Worm (Caenorhabditis elegans) whole organism, L4 larva: ENCODE results near the gene lin-12.

Experiments used
- D1046.2 ChIP-seq: fragments of 200-800 bp; sonication (Bioruptor generic); IDR thresholded peaks from 2 replicates; pipeline ENCODE4 v1.3.6; 2022; ENCODE audit warnings: missing genetic modification characterization, missing compliant biosample characterization
- F10B5.3 ChIP-seq: sonication (generic microtip); optimal IDR thresholded peaks from 2 replicates; lab custom pipeline; 2016; ENCODE audit warnings: mild to moderate bottlenecking, missing genetic modification characterization, missing compliant biosample characterization
- F26F4.8 ChIP-seq: fragments of 200-800 bp; sonication (Bioruptor generic); conservative IDR thresholded peaks from 2 replicates; pipeline ENCODE4 v1.3.6; 2022; ENCODE audit warnings: missing genetic modification characterization, missing compliant biosample characterization
- T26A8.4 ChIP-seq: fragments of 200-800 bp; sonication (Bioruptor generic); IDR thresholded peaks from 2 replicates; pipeline ENCODE4 v1.3.6; 2022; ENCODE audit warnings: missing genetic modification characterization, missing compliant biosample characterization
- ZK337.2 ChIP-seq: fragments of 200-800 bp; sonication (Bioruptor generic); IDR thresholded peaks from 2 replicates; pipeline ENCODE4 v1.3.6; 2022; ENCODE audit warnings: missing genetic modification reagents, missing genetic modification characterization, missing compliant biosample characterization
- aha-1 ChIP-seq: fragments of 150-350 bp; peaks from one replicate; lab custom pipeline; 2014; ENCODE audit warnings: missing biosample characterization, missing genetic modification characterization
- aly-2 ChIP-seq: sonication (generic microtip); optimal IDR thresholded peaks from 2 replicates; lab custom pipeline; 2018; ENCODE audit warnings: missing biosample characterization, missing genetic modification characterization
- arid-1 ChIP-seq: fragments of 200-800 bp; sonication (Bioruptor generic); conservative IDR thresholded peaks from 2 replicates; pipeline ENCODE4 v1.3.6; 2022; ENCODE audit warnings: missing genetic modification reagents, missing genetic modification characterization, missing compliant biosample characterization
- ceh-20 ChIP-seq: fragments of 200-800 bp; sonication (Bioruptor generic); IDR thresholded peaks from 2 replicates; pipeline ENCODE4 v1.3.6; 2022; ENCODE audit warnings: missing genetic modification reagents, missing genetic modification characterization, missing compliant biosample characterization
- ceh-32 ChIP-seq: sonication (generic microtip); optimal IDR thresholded peaks from 2 replicates; lab custom pipeline; 2016; ENCODE audit warnings: mild to moderate bottlenecking, missing genetic modification characterization, missing compliant biosample characterization; ENCODE audit not compliant: poor library complexity
- ceh-44 ChIP-seq: fragments of 200-800 bp; sonication (Bioruptor generic); IDR thresholded peaks from 2 replicates; pipeline ENCODE4 v1.3.6; 2022; ENCODE audit warnings: missing genetic modification reagents, missing genetic modification characterization, missing compliant biosample characterization
- ceh-62 ChIP-seq: sonication (generic microtip); optimal IDR thresholded peaks from 2 replicates; lab custom pipeline; 2017; ENCODE audit warnings: missing biosample characterization, missing genetic modification characterization
- daf-12 ChIP-seq: fragments of 150-350 bp; optimal IDR thresholded peaks from 2 replicates; lab custom pipeline; 2014; ENCODE audit warnings: missing biosample characterization, missing genetic modification reagents, missing genetic modification characterization
- daf-16 ChIP-seq, 3 experiments: sonication (generic microtip); optimal IDR thresholded peaks; 2 replicates each; lab custom pipeline; 2016 to 2017; ENCODE audit warnings: missing genetic modification characterization in 3 of 3, missing genetic modification reagents in 3 of 3, mild to moderate bottlenecking in 2 of 3, missing compliant biosample characterization in 2 of 3, missing biosample characterization in 1 of 3, moderate library complexity in 1 of 3
- daf-8 ChIP-seq: fragments of 200-800 bp; sonication (Bioruptor generic); IDR thresholded peaks from 2 replicates; pipeline ENCODE4 v1.3.6; 2022; ENCODE audit warnings: missing genetic modification characterization, missing compliant biosample characterization
- dmd-9 ChIP-seq: fragments of 200-800 bp; sonication (Bioruptor generic); IDR thresholded peaks from 2 replicates; pipeline ENCODE4 v1.3.6; 2022; ENCODE audit warnings: missing genetic modification reagents, missing genetic modification characterization, missing compliant biosample characterization
- duxl-1 ChIP-seq: sonication (generic microtip); optimal IDR thresholded peaks from 2 replicates; lab custom pipeline; 2016; ENCODE audit warnings: mild to moderate bottlenecking, missing genetic modification characterization, moderate library complexity, missing compliant biosample characterization; ENCODE audit not compliant: poor library complexity
- egl-27 ChIP-seq: sonication (generic microtip); optimal IDR thresholded peaks from 3 replicates; lab custom pipeline; 2017; ENCODE audit warnings: missing biosample characterization, missing genetic modification reagents, missing genetic modification characterization
- egl-43 ChIP-seq: fragments of 200-800 bp; sonication (Bioruptor generic); IDR thresholded peaks from 2 replicates; pipeline ENCODE4 v1.3.6; 2022; ENCODE audit warnings: missing genetic modification reagents, missing genetic modification characterization, missing compliant biosample characterization
- fkh-10 ChIP-seq: fragments of 150-350 bp; optimal IDR thresholded peaks from 2 replicates; lab custom pipeline; 2014; ENCODE audit warnings: missing biosample characterization, missing genetic modification reagents, missing genetic modification characterization
- jun-1 ChIP-seq: fragments of 150-350 bp; optimal IDR thresholded peaks from 2 replicates; lab custom pipeline; 2014; ENCODE audit warnings: missing biosample characterization, missing genetic modification reagents, missing genetic modification characterization
- lim-7 ChIP-seq: fragments of 200-800 bp; sonication (Bioruptor generic); IDR thresholded peaks from 2 replicates; pipeline ENCODE4 v1.3.6; 2022; ENCODE audit warnings: missing genetic modification characterization, missing compliant biosample characterization
- lin-1 ChIP-seq: fragments of 200-800 bp; sonication (Bioruptor generic); IDR thresholded peaks from 2 replicates; pipeline ENCODE4 v1.3.6; 2022; ENCODE audit warnings: missing genetic modification reagents, missing genetic modification characterization, missing compliant biosample characterization
- lin-29 ChIP-seq: fragments of 200-800 bp; sonication (Bioruptor generic); IDR thresholded peaks from 2 replicates; pipeline ENCODE4 v1.3.6; 2022; ENCODE audit warnings: missing genetic modification reagents, missing genetic modification characterization, missing compliant biosample characterization
- lin-38 ChIP-seq: fragments of 200-800 bp; sonication (Bioruptor generic); IDR thresholded peaks from 2 replicates; pipeline ENCODE4 v1.3.6; 2022; ENCODE audit warnings: missing genetic modification reagents, missing genetic modification characterization, missing compliant biosample characterization
- lin-39 ChIP-seq: fragments of 150-350 bp; optimal IDR thresholded peaks from 2 replicates; lab custom pipeline; 2014; ENCODE audit warnings: missing biosample characterization, missing genetic modification reagents, missing genetic modification characterization
- madf-9 ChIP-seq: fragments of 200-800 bp; sonication (Bioruptor generic); conservative IDR thresholded peaks from 2 replicates; pipeline ENCODE4 v1.3.6; 2022; ENCODE audit warnings: missing genetic modification reagents, missing genetic modification characterization, missing compliant biosample characterization
- mdl-1 ChIP-seq, 2 experiments: fragments of 150-350 bp in 1 of 2; sonication (generic microtip) in 1 of 2; optimal IDR thresholded peaks; 2 replicates each; lab custom pipeline; 2014 to 2017; ENCODE audit warnings: missing biosample characterization in 2 of 2, missing genetic modification characterization in 2 of 2
- mdt-29 ChIP-seq: fragments of 200-800 bp; sonication (Bioruptor generic); IDR thresholded peaks from 2 replicates; pipeline ENCODE4 v1.3.6; 2022; ENCODE audit warnings: missing genetic modification reagents, missing genetic modification characterization, missing compliant biosample characterization
- mxl-2 ChIP-seq: fragments of 200-800 bp; sonication (Bioruptor generic); conservative IDR thresholded peaks from 2 replicates; pipeline ENCODE4 v1.3.6; 2022; ENCODE audit warnings: missing genetic modification reagents, missing genetic modification characterization, missing compliant biosample characterization
- mxl-3 ChIP-seq: fragments of 200-800 bp; sonication (Bioruptor generic); optimal IDR thresholded peaks from 2 replicates; lab custom pipeline; 2018; ENCODE audit warnings: mild to moderate bottlenecking, missing genetic modification characterization, missing compliant biosample characterization
- nhr-102 ChIP-seq: sonication (generic microtip); optimal IDR thresholded peaks from 2 replicates; lab custom pipeline; 2016; ENCODE audit warnings: mild to moderate bottlenecking, missing genetic modification characterization, moderate library complexity, missing compliant biosample characterization
- nhr-111 ChIP-seq: fragments of 200-800 bp; sonication (Bioruptor generic); optimal IDR thresholded peaks from 2 replicates; lab custom pipeline; 2018; ENCODE audit warnings: mild to moderate bottlenecking, missing genetic modification characterization, missing compliant biosample characterization
- nhr-237 ChIP-seq: sonication (generic microtip); optimal IDR thresholded peaks from 2 replicates; lab custom pipeline; 2017; ENCODE audit warnings: missing biosample characterization, missing genetic modification characterization
- nhr-41 ChIP-seq: fragments of 200-800 bp; sonication (Bioruptor generic); IDR thresholded peaks from 2 replicates; pipeline ENCODE4 v1.3.6; 2022; ENCODE audit warnings: missing genetic modification reagents, missing genetic modification characterization, missing compliant biosample characterization
- nhr-48 ChIP-seq: sonication (generic microtip); optimal IDR thresholded peaks from 2 replicates; lab custom pipeline; 2016; ENCODE audit warnings: mild to moderate bottlenecking, missing genetic modification characterization, missing compliant biosample characterization
- nhr-6 ChIP-seq: fragments of 150-350 bp; optimal IDR thresholded peaks from 2 replicates; lab custom pipeline; 2014; ENCODE audit warnings: missing biosample characterization, missing genetic modification characterization
- nhr-76 ChIP-seq: fragments of 150-350 bp; optimal IDR thresholded peaks from 2 replicates; lab custom pipeline; 2014; ENCODE audit warnings: missing biosample characterization, missing genetic modification characterization
- php-3 ChIP-seq: fragments of 200-800 bp; sonication (Bioruptor generic); IDR thresholded peaks from 2 replicates; pipeline ENCODE4 v1.3.6; 2022; ENCODE audit warnings: missing genetic modification reagents, missing genetic modification characterization, missing compliant biosample characterization
- saeg-2 ChIP-seq: fragments of 200-800 bp; sonication (Bioruptor generic); IDR thresholded peaks from 2 replicates; pipeline ENCODE4 v1.3.6; 2022; ENCODE audit warnings: missing genetic modification reagents, missing genetic modification characterization, missing compliant biosample characterization
- sdz-12 ChIP-seq: fragments of 200-800 bp; sonication (Bioruptor generic); optimal IDR thresholded peaks from 2 replicates; lab custom pipeline; 2018; ENCODE audit warnings: mild to moderate bottlenecking, missing genetic modification characterization, missing compliant biosample characterization
- skn-1 ChIP-seq: fragments of 150-350 bp; optimal IDR thresholded peaks from 2 replicates; lab custom pipeline; 2014; ENCODE audit warnings: missing biosample characterization, missing genetic modification characterization
- snpc-1.2 ChIP-seq: fragments of 200-800 bp; sonication (Bioruptor generic); IDR thresholded peaks from 2 replicates; pipeline ENCODE4 v1.3.6; 2022; ENCODE audit warnings: missing genetic modification reagents, missing genetic modification characterization, missing compliant biosample characterization
- spr-1 ChIP-seq: sonication (generic microtip); optimal IDR thresholded peaks from 2 replicates; lab custom pipeline; 2016; ENCODE audit warnings: mild to moderate bottlenecking, missing genetic modification characterization, missing compliant biosample characterization
- tag-97 ChIP-seq: fragments of 200-800 bp; sonication (Bioruptor generic); IDR thresholded peaks from 2 replicates; pipeline ENCODE4 v1.3.6; 2022; ENCODE audit warnings: missing genetic modification characterization, missing compliant biosample characterization
- unc-130 ChIP-seq: sonication (generic microtip); optimal IDR thresholded peaks from 2 replicates; lab custom pipeline; 2016; ENCODE audit warnings: missing genetic modification reagents, missing genetic modification characterization, missing compliant biosample characterization
- unc-62 ChIP-seq, 3 experiments: fragments of 150-350 bp in 1 of 3; sonication (generic microtip); optimal IDR thresholded peaks in 2 of 3; peaks in 1 of 3; 1 replicate in 1 of 3; 2 replicates in 2 of 3; lab custom pipeline; 2014 to 2017; ENCODE audit warnings: missing biosample characterization in 3 of 3, missing genetic modification characterization in 3 of 3, missing genetic modification reagents in 3 of 3, missing genotype in 1 of 3
- zfp-2 ChIP-seq: sonication (generic microtip); optimal IDR thresholded peaks from 2 replicates; lab custom pipeline; 2016; ENCODE audit warnings: mild to moderate bottlenecking, missing genetic modification characterization, missing compliant biosample characterization
- zip-11 ChIP-seq: fragments of 200-800 bp; sonication (Bioruptor generic); IDR thresholded peaks from 2 replicates; pipeline ENCODE4 v1.3.6; 2022; ENCODE audit warnings: missing genetic modification characterization, missing compliant biosample characterization
- zip-2 ChIP-seq: fragments of 150-350 bp; optimal IDR thresholded peaks from 2 replicates; lab custom pipeline; 2014; ENCODE audit warnings: missing biosample characterization, missing genetic modification characterization

The lin-12 gene

DNA sequence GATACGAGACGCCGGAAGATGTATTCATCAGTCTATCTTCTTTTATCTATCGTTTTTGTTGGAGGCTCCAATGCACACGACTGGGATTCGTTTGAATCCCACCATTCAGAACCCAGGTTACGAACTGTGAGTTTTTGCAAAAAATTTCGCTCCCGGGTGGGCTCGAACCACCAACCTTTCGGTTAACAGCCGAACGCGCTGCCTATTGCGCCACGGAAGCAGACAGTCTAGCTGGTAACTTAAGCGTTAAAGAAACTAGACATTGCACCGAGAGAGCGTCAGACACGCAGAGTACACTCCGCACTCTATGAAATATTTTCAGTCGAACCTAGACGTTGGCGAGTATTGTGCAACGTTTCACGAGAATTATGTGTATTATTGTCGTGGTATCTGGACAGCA lies 32.8 kb upstream of the lin-12 start (continued):
- peak; percentile 73 for TF ChIP-seq snpc-1.2 (GFP tag; lab: Robert Waterston, UW)
- no peak for TF ChIP-seq ceh-32 (tag; lab: Kevin White, UChicago)
- TF ChIP-seq F10B5.3 (tag; lab: Kevin White, UChicago), result no peak
- peak; percentile 41 for TF ChIP-seq spr-1 (tag; lab: Kevin White, UChicago)
- TF ChIP-seq egl-27, result no peak
- peak; percentile 75 for TF ChIP-seq F26F4.8 (GFP tag; lab: Robert Waterston, UW)
- peak; percentile 91 for TF ChIP-seq ceh-44 (GFP tag; lab: Robert Waterston, UW)
- TF ChIP-seq nhr-6 (tag; lab: Kevin White, UChicago), result no peak
- no peak for TF ChIP-seq ZK337.2 (GFP tag; lab: Robert Waterston, UW)
- peak; percentile 67 for TF ChIP-seq dmd-9 (GFP tag; lab: Robert Waterston, UW)
- peak; percentile 37 for TF ChIP-seq nhr-102
- TF ChIP-seq T26A8.4 (GFP tag; lab: Robert Waterston, UW), result peak; percentile 74
- peak; percentile 75 for TF ChIP-seq arid-1
- TF ChIP-seq nhr-111 (GFP tag; lab: Kevin White, UChicago), result peak; percentile 59
- TF ChIP-seq mxl-3 (GFP tag; lab: Kevin White, UChicago), result peak; percentile 0
- TF ChIP-seq saeg-2 (GFP tag; lab: Robert Waterston, UW), result 0 out of 2 replicates have a peak, but pooled peaks have one; percentile 69
- no peak for TF ChIP-seq ceh-62 (tag; lab: Kevin White, UChicago)
- TF ChIP-seq sdz-12 (GFP tag; lab: Kevin White, UChicago), result no peak
- 0 out of 2 replicates have a peak, but pooled peaks have one; percentile 25 for TF ChIP-seq zip-11
- 0 out of 2 replicates have a peak, but pooled peaks have one; percentile 35 for TF ChIP-seq mxl-2 (GFP tag; lab: Robert Waterston, UW)
- TF ChIP-seq lim-7 (GFP tag; lab: Robert Waterston, UW), result peak; percentile 95
- no peak for TF ChIP-seq jun-1 (tag; lab: Kevin White, UChicago)
- TF ChIP-seq mdl-1 (tag; optimal IDR thresholded peaks at IDR 0.05; lab: Kevin White, UChicago), result peak in 1 of 2 experiments; percentile 15
- TF ChIP-seq aly-2 (tag; lab: Kevin White, UChicago), result no peak
- peak; percentile 65 for TF ChIP-seq madf-9 (GFP tag; lab: Robert Waterston, UW)
- peak in 1 of 2 experiments; percentile 92 for TF ChIP-seq unc-62 (GFP tag; optimal IDR thresholded peaks at IDR 0.05 in 1 of 2; lab: Kevin White, UChicago)
- no peak for TF ChIP-seq unc-62 (tag; optimal IDR thresholded peaks at IDR 0.05; lab: Kevin White, UChicago)
- no peak for TF ChIP-seq tag-97
- TF ChIP-seq skn-1 (tag; lab: Kevin White, UChicago), result no peak
- TF ChIP-seq egl-43 (GFP tag; lab: Robert Waterston, UW), result peak; percentile 95
- no peak for TF ChIP-seq lin-39 (tag; lab: Kevin White, UChicago)
- peak; percentile 49 for TF ChIP-seq duxl-1 (tag; lab: Kevin White, UChicago)
- TF ChIP-seq fkh-10, result no peak
- TF ChIP-seq php-3 (GFP tag; lab: Robert Waterston, UW), result no peak
- TF ChIP-seq nhr-48 (tag; lab: Kevin White, UChicago), result peak; percentile 23
- no peak for TF ChIP-seq nhr-237
- TF ChIP-seq daf-16 (GFP tag; optimal IDR thresholded peaks at IDR 0.05; lab: Kevin White, UChicago), result peak in 1 of 2 experiments; percentile 59
- no peak for TF ChIP-seq daf-16 (tag; optimal IDR thresholded peaks at IDR 0.05; lab: Kevin White, UChicago)
- peak; percentile 35 for TF ChIP-seq zip-2 (tag; lab: Kevin White, UChicago)
- peak; percentile 76 for TF ChIP-seq D1046.2
- TF ChIP-seq unc-130 (GFP tag; lab: Kevin White, UChicago), result peak; percentile 57
- TF ChIP-seq daf-12 (tag; lab: Kevin White, UChicago), result no peak
- TF ChIP-seq lin-29 (GFP tag; lab: Robert Waterston, UW), result 0 out of 2 replicates have a peak, but pooled peaks have one; percentile 56
- peak; percentile 54 for TF ChIP-seq mdt-29
- no peak for TF ChIP-seq daf-8 (GFP tag; lab: Robert Waterston, UW)
- TF ChIP-seq nhr-41, result 0 out of 2 replicates have a peak, but pooled peaks have one; percentile 44
- no peak for TF ChIP-seq zfp-2 (tag; lab: Kevin White, UChicago)
- peak; percentile 84 for TF ChIP-seq lin-38
- TF ChIP-seq lin-1, result 0 out of 2 replicates have a peak, but pooled peaks have one; percentile 16
- TF ChIP-seq aha-1 (tag; lab: Kevin White, UChicago), result peak; percentile 94
- TF ChIP-seq nhr-76, result no peak
- TF ChIP-seq ceh-20, result peak; percentile 38
